Worm (Caenorhabditis elegans): ENCODE data around the gene gly-12.

ce11 chrX:7485748-7486147 lies at the start of gene gly-12:
- TF ChIP-seq ama-1 (optimal IDR thresholded peaks at IDR 0.05) (no peak), nhr-11 (tag; optimal IDR thresholded peaks at IDR 0.05) (no peak), nhr-25 (tag; optimal IDR thresholded peaks at IDR 0.05) (peak; percentile 56), pha-4 (tag; optimal IDR thresholded peaks at IDR 0.05) (no peak)

Measured in whole organism, L3 larva.